Worm (Caenorhabditis elegans) whole organism, young adult: ENCODE data around the gene Y50D4C.3.

Source experiments
- B0019.2 ChIP-seq: fragments of 200-800 bp; sonication (Bioruptor generic); conservative IDR thresholded peaks from 2 replicates; pipeline ENCODE4 v1.3.6; 2022; ENCODE audit warnings: missing genetic modification reagents, missing genetic modification characterization, missing compliant biosample characterization
- B0035.1 ChIP-seq: sonication (generic microtip); optimal IDR thresholded peaks from 2 replicates; lab custom pipeline; 2016; ENCODE audit warnings: missing genetic modification characterization, mild to moderate bottlenecking, missing compliant biosample characterization, missing genotype, missing genetic modification reagents
- B0261.1 ChIP-seq: sonication (generic microtip); optimal IDR thresholded peaks from 2 replicates; lab custom pipeline; 2016; ENCODE audit warnings: mild to moderate bottlenecking, missing genetic modification characterization, moderate library complexity, missing compliant biosample characterization
- F22D6.2 ChIP-seq: sonication (generic microtip); optimal IDR thresholded peaks from 2 replicates; lab custom pipeline; 2016; ENCODE audit warnings: mild to moderate bottlenecking, missing genetic modification characterization, missing compliant biosample characterization
- F23B12.7 ChIP-seq: sonication (generic microtip); optimal IDR thresholded peaks from 2 replicates; lab custom pipeline; 2017; ENCODE audit warnings: missing genetic modification characterization, mild to moderate bottlenecking, missing compliant biosample characterization, antibody characterized with exemption, moderate library complexity; ENCODE audit not compliant: insufficient read depth
- F39B2.1 ChIP-seq: fragments of 200-800 bp; sonication (Bioruptor generic); IDR thresholded peaks from 2 replicates; pipeline ENCODE4 v1.3.6; 2022; ENCODE audit warnings: missing genetic modification reagents, missing genetic modification characterization, missing compliant biosample characterization
- T26A5.8 ChIP-seq: sonication (generic microtip); optimal IDR thresholded peaks from 2 replicates; lab custom pipeline; 2016; ENCODE audit warnings: missing genetic modification characterization, missing compliant biosample characterization
- Y53G8AR.9 ChIP-seq: fragments of 200-800 bp; sonication (Bioruptor generic); conservative IDR thresholded peaks from 2 replicates; pipeline ENCODE4 v1.3.6; 2022; ENCODE audit warnings: missing genetic modification reagents, missing genetic modification characterization, missing compliant biosample characterization
- Y95B8A.8 ChIP-seq: fragments of 200-800 bp; sonication (Bioruptor generic); IDR thresholded peaks from 2 replicates; pipeline ENCODE4 v1.3.6; 2022; ENCODE audit warnings: missing genetic modification reagents, missing genetic modification characterization, missing compliant biosample characterization
- ZK185.1 ChIP-seq: sonication (generic microtip); optimal IDR thresholded peaks from 2 replicates; lab custom pipeline; 2016; ENCODE audit warnings: mild to moderate bottlenecking, missing genetic modification characterization, missing compliant biosample characterization; ENCODE audit not compliant: poor library complexity, severe bottlenecking
- atf-7 ChIP-seq: sonication (generic microtip); optimal IDR thresholded peaks from 2 replicates; lab custom pipeline; 2017; ENCODE audit warnings: mild to moderate bottlenecking, missing genetic modification characterization, missing compliant biosample characterization
- athp-1 ChIP-seq: sonication (generic microtip); optimal IDR thresholded peaks from 2 replicates; lab custom pipeline; 2017; ENCODE audit warnings: mild to moderate bottlenecking, missing genetic modification characterization, missing compliant biosample characterization
- ceh-58 ChIP-seq: fragments of 200-800 bp; sonication (Bioruptor generic); IDR thresholded peaks from 2 replicates; pipeline ENCODE4 v1.3.6; 2022; ENCODE audit warnings: missing genetic modification characterization, missing compliant biosample characterization
- ceh-91 ChIP-seq: fragments of 200-800 bp; sonication (Bioruptor generic); IDR thresholded peaks from 2 replicates; pipeline ENCODE4 v1.3.6; 2022; ENCODE audit warnings: missing genetic modification reagents, missing genetic modification characterization, missing compliant biosample characterization
- chd-7 ChIP-seq: sonication (generic microtip); optimal IDR thresholded peaks from 2 replicates; lab custom pipeline; 2016; ENCODE audit warnings: mild to moderate bottlenecking, missing genetic modification characterization, moderate library complexity, missing compliant biosample characterization
- dpff-1 ChIP-seq: sonication (generic microtip); optimal IDR thresholded peaks from 2 replicates; lab custom pipeline; 2017; ENCODE audit warnings: mild to moderate bottlenecking, missing genetic modification characterization, missing compliant biosample characterization
- egrh-3 ChIP-seq: fragments of 200-800 bp; sonication (Bioruptor generic); IDR thresholded peaks from 2 replicates; pipeline ENCODE4 v1.3.6; 2022; ENCODE audit warnings: missing genetic modification reagents, missing genetic modification characterization, missing compliant biosample characterization
- ets-4 ChIP-seq: fragments of 200-800 bp; sonication (Bioruptor generic); optimal IDR thresholded peaks from 2 replicates; lab custom pipeline; 2018; ENCODE audit warnings: mild to moderate bottlenecking, missing genetic modification characterization, missing compliant biosample characterization
- gei-17 ChIP-seq: fragments of 200-800 bp; sonication (Bioruptor generic); optimal IDR thresholded peaks from 2 replicates; lab custom pipeline; 2018; ENCODE audit warnings: mild to moderate bottlenecking, missing genetic modification characterization, missing compliant biosample characterization
- hsf-1 ChIP-seq: fragments of 200-800 bp; sonication (Bioruptor generic); IDR thresholded peaks from 2 replicates; pipeline ENCODE4 v1.3.6; 2022; ENCODE audit warnings: missing genetic modification reagents, missing genetic modification characterization, missing compliant biosample characterization
- lin-35 ChIP-seq, 3 experiments: fragments of 150-350 bp in 2 of 3; sonication (generic microtip) in 1 of 3; optimal IDR thresholded peaks; 2 replicates each; lab custom pipeline; 2014 to 2018; ENCODE audit warnings: missing biosample characterization in 3 of 3, missing genetic modification characterization in 3 of 3, missing genetic modification reagents in 3 of 3
- lsl-1 ChIP-seq: fragments of 200-800 bp; sonication (Bioruptor generic); optimal IDR thresholded peaks from 2 replicates; lab custom pipeline; 2018; ENCODE audit warnings: mild to moderate bottlenecking, missing genetic modification characterization, moderate library complexity, missing compliant biosample characterization
- lsy-27 ChIP-seq: sonication (generic microtip); optimal IDR thresholded peaks from 2 replicates; lab custom pipeline; 2017; ENCODE audit warnings: missing genetic modification characterization, mild to moderate bottlenecking, missing compliant biosample characterization, antibody characterized with exemption, missing genotype, borderline replicate concordance; ENCODE audit not compliant: insufficient read depth
- madf-10 ChIP-seq: sonication (generic microtip); optimal IDR thresholded peaks from 2 replicates; lab custom pipeline; 2016; ENCODE audit warnings: mild to moderate bottlenecking, missing genetic modification characterization, missing compliant biosample characterization
- madf-8 ChIP-seq: fragments of 200-800 bp; sonication (Bioruptor generic); conservative IDR thresholded peaks from 2 replicates; pipeline ENCODE4 v1.3.6; 2022; ENCODE audit warnings: missing genetic modification reagents, missing genetic modification characterization, missing compliant biosample characterization
- mes-4 ChIP-seq: sonication (generic microtip); optimal IDR thresholded peaks from 2 replicates; lab custom pipeline; 2016; ENCODE audit warnings: missing genotype, missing genetic modification characterization, missing compliant biosample characterization
- nfya-2 ChIP-seq: fragments of 200-800 bp; sonication (Bioruptor generic); IDR thresholded peaks from 2 replicates; pipeline ENCODE4 v1.3.6; 2022; ENCODE audit warnings: missing genetic modification reagents, missing genetic modification characterization, missing compliant biosample characterization
- nfyb-1 ChIP-seq: fragments of 200-800 bp; sonication (Bioruptor generic); IDR thresholded peaks from 2 replicates; pipeline ENCODE4 v1.3.6; 2022; ENCODE audit warnings: missing genetic modification reagents, missing genetic modification characterization, missing compliant biosample characterization
- nhr-179 ChIP-seq: sonication (generic microtip); optimal IDR thresholded peaks from 2 replicates; lab custom pipeline; 2016; ENCODE audit warnings: mild to moderate bottlenecking, missing genetic modification characterization, missing compliant biosample characterization
- pha-4 ChIP-seq: fragments of 150-350 bp; sonication (generic microtip); optimal IDR thresholded peaks from 2 replicates; lab custom pipeline; 2014; ENCODE audit warnings: missing biosample characterization, missing genetic modification reagents, missing genetic modification characterization
- rec-8 ChIP-seq, 2 experiments: sonication (generic microtip); optimal IDR thresholded peaks; 2 replicates each; lab custom pipeline; 2016; ENCODE audit warnings: mild to moderate bottlenecking in 2 of 2, missing genetic modification characterization in 2 of 2, missing genetic modification reagents in 2 of 2, missing genotype in 2 of 2, missing biosample characterization in 1 of 2, missing compliant biosample characterization in 1 of 2, moderate library complexity in 1 of 2
- repo-1 ChIP-seq: sonication (generic microtip); optimal IDR thresholded peaks from 2 replicates; lab custom pipeline; 2017; ENCODE audit warnings: mild to moderate bottlenecking, missing genetic modification characterization, missing compliant biosample characterization
- snpc-1.3 ChIP-seq: sonication (generic microtip); optimal IDR thresholded peaks from 2 replicates; lab custom pipeline; 2017; ENCODE audit warnings: missing genetic modification characterization, mild to moderate bottlenecking, missing compliant biosample characterization, antibody characterized with exemption, moderate library complexity, missing genotype, missing genetic modification reagents; ENCODE audit not compliant: insufficient read depth
- somi-1 ChIP-seq: fragments of 200-800 bp; sonication (Bioruptor generic); optimal IDR thresholded peaks from 2 replicates; lab custom pipeline; 2018; ENCODE audit warnings: mild to moderate bottlenecking, missing genetic modification characterization, missing compliant biosample characterization
- unc-130 ChIP-seq: sonication (generic microtip); optimal IDR thresholded peaks from 2 replicates; lab custom pipeline; 2016; ENCODE audit warnings: missing genetic modification reagents, missing genetic modification characterization, missing compliant biosample characterization
- unc-62 ChIP-seq: fragments of 150-350 bp; optimal IDR thresholded peaks from 2 replicates; lab custom pipeline; 2014; ENCODE audit warnings: missing biosample characterization, missing genetic modification reagents, missing genetic modification characterization
- xnd-1 ChIP-seq: sonication (generic microtip); optimal IDR thresholded peaks from 2 replicates; lab custom pipeline; 2016; ENCODE audit warnings: missing genotype, missing genetic modification reagents, missing genetic modification characterization, missing compliant biosample characterization
- zfh-2 ChIP-seq: fragments of 200-800 bp; sonication (Bioruptor generic); conservative IDR thresholded peaks from 2 replicates; pipeline ENCODE4 v1.3.6; 2022; ENCODE audit warnings: missing genetic modification reagents, missing genetic modification characterization, missing compliant biosample characterization
- ztf-28 ChIP-seq: fragments of 200-800 bp; sonication (Bioruptor generic); IDR thresholded peaks from 2 replicates; pipeline ENCODE4 v1.3.6; 2022; ENCODE audit warnings: missing genetic modification reagents, missing genetic modification characterization, missing compliant biosample characterization

Gene Y50D4C.3

DNA sequence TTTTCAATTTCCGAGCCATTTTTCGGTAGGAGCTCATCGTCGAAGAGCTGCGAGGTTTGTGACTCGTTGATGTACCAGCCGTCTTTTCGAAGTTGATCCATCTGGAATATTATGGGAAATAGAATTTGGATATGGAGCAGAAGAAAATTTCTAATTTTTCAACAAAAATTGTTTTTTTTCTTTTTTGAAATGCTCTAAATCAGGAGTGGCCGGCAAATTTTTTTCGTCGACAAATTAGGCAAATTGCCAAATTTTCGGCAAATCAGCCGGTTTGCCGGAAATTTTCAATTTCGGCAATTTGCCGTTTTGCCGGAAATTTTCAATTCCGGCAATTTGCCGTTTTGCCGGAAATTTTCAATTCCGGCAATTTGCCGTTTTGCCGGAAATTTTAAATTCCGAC is at the start of gene Y50D4C.3:
Gene Y50D4C.3 (minus strand): TSS at position 101 of the 400 bp plus-strand sequence.
- TF ChIP-seq madf-10 (tag; lab: Kevin White, UChicago) (no peak), chd-7 (no peak), atf-7 (no peak), B0035.1 (tag; lab: Kevin White, UChicago) (no peak), lsl-1 (GFP tag; lab: Kevin White, UChicago) (no peak), ZK185.1 (tag; lab: Kevin White, UChicago) (no peak), xnd-1 (tag; lab: Kevin White, UChicago) (no peak), dpff-1 (tag; lab: Kevin White, UChicago) (no peak), T26A5.8 (tag; lab: Kevin White, UChicago) (no peak), unc-62 (GFP tag; lab: Kevin White, UChicago) (no peak), F23B12.7 (tag; lab: Kevin White, UChicago) (no peak), hsf-1 (GFP tag; lab: Robert Waterston, UW) (no peak), madf-8 (no peak), nfyb-1 (GFP tag; lab: Robert Waterston, UW) (no peak)

ce11 chrV:990300-990699 is 45.3 kb upstream of the Y50D4C.3 start:
- TF ChIP-seq zfh-2 (GFP tag; lab: Robert Waterston, UW) (peak; percentile 92), rec-8 (tag; optimal IDR thresholded peaks at IDR 0.05; lab: Kevin White, UChicago) (no peak), F39B2.1 (0 out of 2 replicates have a peak, but pooled peaks have one; percentile 5), egrh-3 (peak; percentile 84)

- no peak for TF ChIP-seq mes-4
- TF ChIP-seq ets-4 = no peak
- TF ChIP-seq pha-4 = no peak
- TF ChIP-seq nfya-2 = no peak
- no peak for TF ChIP-seq ceh-91 (GFP tag; lab: Robert Waterston, UW)
- TF ChIP-seq unc-130 (GFP tag; lab: Kevin White, UChicago) = no peak
- TF ChIP-seq madf-10 (tag; lab: Kevin White, UChicago) = no peak
- TF ChIP-seq Y95B8A.8 (GFP tag; lab: Robert Waterston, UW) = no peak
- TF ChIP-seq ztf-28 (GFP tag; lab: Robert Waterston, UW) = no peak
- TF ChIP-seq athp-1 (tag; lab: Kevin White, UChicago) = no peak
- TF ChIP-seq B0261.1 (tag; lab: Kevin White, UChicago) = no peak
- no peak for TF ChIP-seq repo-1 (tag; lab: Kevin White, UChicago)
- no peak for TF ChIP-seq B0019.2
- no peak for TF ChIP-seq ceh-58 (GFP tag; lab: Robert Waterston, UW)
- TF ChIP-seq somi-1 (GFP tag; lab: Kevin White, UChicago) = no peak
- TF ChIP-seq lsy-27 (tag; lab: Kevin White, UChicago) = no peak
- no peak for TF ChIP-seq Y53G8AR.9 (GFP tag; lab: Robert Waterston, UW)
Observed at ce11 chrV:983120-983519, 38.1 kb upstream of the Y50D4C.3 start.

DNA sequence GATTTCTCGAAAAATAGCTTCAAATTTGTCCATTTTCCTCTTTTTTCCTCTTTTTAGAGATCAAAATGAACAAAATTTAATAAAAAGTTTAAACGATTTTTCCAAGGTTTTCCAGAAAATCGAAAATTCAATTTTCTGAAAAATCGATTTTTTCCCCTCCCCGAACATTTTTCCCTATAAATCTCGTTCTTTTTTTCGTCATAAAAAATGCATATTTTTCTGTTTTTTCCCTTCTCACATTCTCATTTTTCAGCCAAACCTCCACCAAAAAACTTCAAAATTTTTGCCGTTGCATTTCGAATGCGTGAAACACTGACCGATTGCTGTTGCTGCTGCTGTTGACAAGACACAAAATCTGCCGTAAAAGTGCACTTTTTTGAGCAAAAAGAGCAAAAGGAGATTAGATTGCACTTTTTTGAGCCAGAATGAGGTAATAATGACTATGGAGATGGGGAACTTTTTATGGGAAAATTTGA is 37.3 kb upstream of the Y50D4C.3 start, which contains the start of the genes Y50D4C.12 and unc-34:
Gene Y50D4C.12 (plus strand): TSS at position 301 of the 476 bp plus-strand sequence.
Gene unc-34 (plus strand): TSS at position 426 of the 476 bp plus-strand sequence.
- TF ChIP-seq zfh-2 (GFP tag; lab: Robert Waterston, UW) (no peak), F22D6.2 (no peak), nhr-179 (tag; lab: Kevin White, UChicago) (no peak), lin-35 (GFP tag; optimal IDR thresholded peaks at IDR 0.05; lab: Kevin White, UChicago) (no peak), gei-17 (GFP tag; lab: Kevin White, UChicago) (no peak), snpc-1.3 (tag; lab: Kevin White, UChicago) (no peak)
- TF ChIP-seq, all 124 proteins: peak for 0
